Fruit fly (Drosophila melanogaster): ENCODE results near the gene Orct.

The Orct gene

DNA sequence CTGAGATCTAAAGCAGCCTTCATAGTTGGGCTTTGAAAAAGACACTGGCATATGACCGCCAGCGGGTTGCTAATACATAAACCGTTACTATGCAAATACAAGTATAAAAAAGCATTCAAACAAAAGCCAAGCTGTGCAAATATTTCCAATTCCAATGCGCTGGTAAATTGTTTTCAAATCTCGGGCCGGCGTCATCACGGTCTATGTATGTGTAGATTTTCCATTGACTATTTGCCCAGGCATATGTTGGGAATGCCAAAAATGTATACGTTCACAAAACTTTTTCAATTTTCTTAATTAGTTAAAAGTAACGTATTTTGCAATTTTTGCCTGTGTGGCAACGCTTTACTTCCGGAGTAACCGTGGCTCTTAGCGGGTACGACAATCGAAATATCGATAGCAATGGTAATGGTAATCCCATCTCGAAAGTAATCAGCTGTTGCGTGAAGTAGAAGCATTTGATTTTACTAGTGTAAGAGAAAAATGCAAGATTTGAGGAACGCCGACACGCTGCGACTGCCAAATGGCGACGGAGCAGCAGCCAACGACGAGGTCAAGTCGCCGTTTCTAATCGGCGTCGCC is 13.8 kb downstream of the Orct start, which contains the start of the genes CG34290 and Uck (continued):
- TF ChIP-seq ase (GFP tag; IDR thresholded peaks at IDR 0.05) (peak; percentile 71; the same call in 2 of the 3 replicates), bigmax (GFP tag; optimal IDR thresholded peaks at IDR 0.05) (peak; percentile 64), CG30431 (GFP tag; optimal IDR thresholded peaks at IDR 0.05) (peak; percentile 49), H2.0 (GFP tag; IDR thresholded peaks at IDR 0.05) (peak; percentile 56), CG1603 (tag; optimal IDR thresholded peaks at IDR 0.05) (peak; percentile 90), Xrp1 (GFP tag; IDR thresholded peaks at IDR 0.05) (no peak), CG11398 (GFP tag; optimal IDR thresholded peaks at IDR 0.05) (peak; percentile 79), sisA (GFP tag; IDR thresholded peaks at IDR 0.05) (no peak), ac (GFP tag; optimal IDR thresholded peaks at IDR 0.05) (peak; percentile 31), dmrt99B (tag; optimal IDR thresholded peaks at IDR 0.05) (peak; percentile 65), Mad (GFP tag; optimal IDR thresholded peaks at IDR 0.05) (peak; percentile 65), tgo (GFP tag; IDR thresholded peaks at IDR 0.05) (peak; percentile 55; the same call in 2 of the 3 replicates), ap (GFP tag; IDR thresholded peaks at IDR 0.05) (peak; percentile 45), chm (GFP tag; IDR thresholded peaks at IDR 0.05) (peak; percentile 73), Bteb2 (GFP tag; optimal IDR thresholded peaks at IDR 0.05) (peak; percentile 82), CG12769 (tag; optimal IDR thresholded peaks at IDR 0.05) (peak; percentile 75), Hr78 (GFP tag; optimal IDR thresholded peaks at IDR 0.05) (peak in 1 of 2 experiments; percentile 13), Sox100B (GFP tag; optimal IDR thresholded peaks at IDR 0.05) (peak; percentile 79), cas (GFP tag; IDR thresholded peaks at IDR 0.05) (0 out of 2 replicates have a peak, but pooled peaks have one; percentile 12), insv (GFP tag; optimal IDR thresholded peaks at IDR 0.05) (peak in 1 of 2 experiments; percentile 66), Gug (GFP tag; IDR thresholded peaks at IDR 0.05) (no peak; the same call in 3 of the 4 replicates), CG6765 (GFP tag; optimal IDR thresholded peaks at IDR 0.05) (peak; percentile 93), klu (GFP tag; IDR thresholded peaks at IDR 0.05) (no peak), knrl (GFP tag; IDR thresholded peaks at IDR 0.05; ENCODE audit: partially characterized antibody) (peak; percentile 82), CG30403 (GFP tag; optimal IDR thresholded peaks at IDR 0.05) (peak; percentile 52), salm (tag; optimal IDR thresholded peaks at IDR 0.05) (peak; percentile 62), CG34422 (GFP tag; IDR thresholded peaks at IDR 0.05) (no peak), D (optimal IDR thresholded peaks at IDR 0.05) (no peak), D (GFP tag; optimal IDR thresholded peaks at IDR 0.05) (peak; percentile 63), PHDP (tag; optimal IDR thresholded peaks at IDR 0.05) (peak; percentile 82), HHEX (GFP tag; optimal IDR thresholded peaks at IDR 0.05) (peak; percentile 82), ind (GFP tag; optimal IDR thresholded peaks at IDR 0.05) (peak; percentile 51), CG6683 (GFP tag; optimal IDR thresholded peaks at IDR 0.05) (peak; percentile 77), cato (GFP tag; optimal IDR thresholded peaks at IDR 0.05; ENCODE audit: borderline replicate concordance) (no peak), Elba2 (GFP tag; optimal IDR thresholded peaks at IDR 0.05) (no peak), sens-2 (GFP tag; IDR thresholded peaks at IDR 0.05) (peak; percentile 38; the same call in 1 of the 2 replicates), sens (GFP tag) (peak; percentile 90), aop (GFP tag; IDR thresholded peaks at IDR 0.05) (peak; percentile 97), jigr1 (GFP tag; IDR thresholded peaks at IDR 0.05) (no peak), Neu2 (GFP tag; optimal IDR thresholded peaks at IDR 0.05; ENCODE audit: borderline replicate concordance) (no peak), sc (optimal IDR thresholded peaks at IDR 0.05) (no peak), sc (GFP tag; optimal IDR thresholded peaks at IDR 0.05) (peak; percentile 51), Dip3 (GFP tag; optimal IDR thresholded peaks at IDR 0.05) (peak; percentile 46), crp (GFP tag; optimal IDR thresholded peaks at IDR 0.05) (peak; percentile 61 to 95), CG15514 (GFP tag; optimal IDR thresholded peaks at IDR 0.05) (peak; percentile 91), slou (GFP tag; optimal IDR thresholded peaks at IDR 0.05) (peak; percentile 50), Hr39 (optimal IDR thresholded peaks at IDR 0.05) (no peak), jing (GFP tag; optimal IDR thresholded peaks at IDR 0.05) (peak; percentile 47), CG9437 (GFP tag; optimal IDR thresholded peaks at IDR 0.05) (peak; percentile 72), CG11456 (GFP tag; IDR thresholded peaks at IDR 0.05) (peak; percentile 76; the same call in 2 of the 3 replicates), CG7987 (GFP tag; optimal IDR thresholded peaks at IDR 0.05) (peak; percentile 96)
